Fruit fly (Drosophila melanogaster): ENCODE measurements around the gene CG7290.

dm6 chr3L:20209092-20209491, 3.2 kb upstream of the CG7290 start:
- TF ChIP-seq N (GFP tag; optimal IDR thresholded peaks at IDR 0.05) (no peak), pan (optimal IDR thresholded peaks at IDR 0.05) (no peak)
